Fruit fly (Drosophila melanogaster) whole organism: Measurements from ENCODE around the gene CG33767.

Experiments used
- CG8478 ChIP-seq: fragments of >200 bp; optimal IDR thresholded peaks from 2 replicates; lab custom pipeline; 2018; ENCODE audit warnings: inconsistent platforms
- Dll ChIP-seq: fragments of >200 bp; optimal IDR thresholded peaks from 2 replicates; lab custom pipeline; 2017
- EcR ChIP-seq, 2 experiments: fragments of >200 bp; optimal IDR thresholded peaks; 2 replicates each; lab custom pipeline; 2017; ENCODE audit warnings: missing biosample characterization in 2 of 2, missing genetic modification characterization in 2 of 2, missing genetic modification reagents in 2 of 2
- pan ChIP-seq: fragments of >200 bp; optimal IDR thresholded peaks from 2 replicates; lab custom pipeline; 2017
- psq ChIP-seq: fragments of >200 bp; optimal IDR thresholded peaks from 2 replicates; lab custom pipeline; 2017
- usp ChIP-seq: fragments of >200 bp; optimal IDR thresholded peaks from 2 replicates; lab custom pipeline; 2017; ENCODE audit warnings: missing biosample characterization, missing genetic modification characterization, mixed read lengths

dm6 chr3L:22616784-22617183 lies 29.3 kb upstream of the CG33767 start:
- TF ChIP-seq pan (lab: Kevin White, UChicago) (no peak), EcR (GFP tag; optimal IDR thresholded peaks at IDR 0.05; lab: Kevin White, UChicago) (no peak), Dll (lab: Kevin White, UChicago) (no peak), CG8478 (lab: Kevin White, UChicago) (no peak), psq (lab: Kevin White, UChicago) (no peak), usp (no peak)
